Worm (Caenorhabditis elegans) whole organism, young adult: ENCODE results near the gene ccdc-12.

Source experiments
- B0261.1 ChIP-seq: sonication (generic microtip); optimal IDR thresholded peaks from 2 replicates; lab custom pipeline; 2016; ENCODE audit warnings: mild to moderate bottlenecking, missing genetic modification characterization, moderate library complexity, missing compliant biosample characterization
- C06A6.2 ChIP-seq: fragments of 200-800 bp; sonication (Bioruptor generic); conservative IDR thresholded peaks from 2 replicates; pipeline ENCODE4 v1.3.6; 2022; ENCODE audit warnings: missing genetic modification characterization, missing compliant biosample characterization
- C17E4.6 ChIP-seq: fragments of 200-800 bp; sonication (Bioruptor generic); IDR thresholded peaks from 2 replicates; pipeline ENCODE4 v1.3.6; 2022; ENCODE audit warnings: missing genetic modification reagents, missing genetic modification characterization, missing compliant biosample characterization
- F22D6.2 ChIP-seq: sonication (generic microtip); optimal IDR thresholded peaks from 2 replicates; lab custom pipeline; 2016; ENCODE audit warnings: mild to moderate bottlenecking, missing genetic modification characterization, missing compliant biosample characterization
- F39B2.1 ChIP-seq: fragments of 200-800 bp; sonication (Bioruptor generic); IDR thresholded peaks from 2 replicates; pipeline ENCODE4 v1.3.6; 2022; ENCODE audit warnings: missing genetic modification reagents, missing genetic modification characterization, missing compliant biosample characterization
- F52B5.7 ChIP-seq: sonication (generic microtip); optimal IDR thresholded peaks from 2 replicates; lab custom pipeline; 2016; ENCODE audit warnings: mild to moderate bottlenecking, missing genetic modification characterization, missing compliant biosample characterization
- F55B11.4 ChIP-seq: sonication (generic microtip); optimal IDR thresholded peaks from 2 replicates; lab custom pipeline; 2016; ENCODE audit warnings: missing compliant biosample characterization, missing genetic modification characterization, borderline replicate concordance; ENCODE audit not compliant: insufficient read depth
- F57A8.1 ChIP-seq: fragments of 200-800 bp; sonication (Bioruptor generic); optimal IDR thresholded peaks from 2 replicates; lab custom pipeline; 2018; ENCODE audit warnings: mild to moderate bottlenecking, missing genetic modification characterization, moderate library complexity, missing compliant biosample characterization
- T07F8.4 ChIP-seq: sonication (generic microtip); optimal IDR thresholded peaks from 2 replicates; lab custom pipeline; 2016; ENCODE audit warnings: mild to moderate bottlenecking, missing genetic modification characterization, moderate library complexity, missing compliant biosample characterization
- Y67H2A.10 ChIP-seq: fragments of 200-800 bp; sonication (Bioruptor generic); conservative IDR thresholded peaks from 2 replicates; pipeline ENCODE4 v1.3.6; 2022; ENCODE audit warnings: missing genetic modification reagents, missing genetic modification characterization, missing compliant biosample characterization
- Y95B8A.8 ChIP-seq: fragments of 200-800 bp; sonication (Bioruptor generic); IDR thresholded peaks from 2 replicates; pipeline ENCODE4 v1.3.6; 2022; ENCODE audit warnings: missing genetic modification reagents, missing genetic modification characterization, missing compliant biosample characterization
- athp-1 ChIP-seq: sonication (generic microtip); optimal IDR thresholded peaks from 2 replicates; lab custom pipeline; 2017; ENCODE audit warnings: mild to moderate bottlenecking, missing genetic modification characterization, missing compliant biosample characterization
- attf-3 ChIP-seq: fragments of 200-800 bp; sonication (Bioruptor generic); conservative IDR thresholded peaks from 2 replicates; pipeline ENCODE4 v1.3.6; 2022; ENCODE audit warnings: missing genetic modification reagents, missing genetic modification characterization, missing compliant biosample characterization
- attf-5 ChIP-seq: fragments of 200-800 bp; sonication (Bioruptor generic); optimal IDR thresholded peaks from 2 replicates; lab custom pipeline; 2018; ENCODE audit warnings: mild to moderate bottlenecking, missing genetic modification characterization, missing compliant biosample characterization
- cebp-1 ChIP-seq, 2 experiments: fragments of 200-800 bp in 1 of 2; sonication (Bioruptor generic) in 1 of 2; sonication (generic microtip) in 1 of 2; IDR thresholded peaks in 1 of 2; optimal IDR thresholded peaks in 1 of 2; 2 replicates each; pipeline versions ENCODE4 v1.3.6 to Lab custom; 2017 to 2022; ENCODE audit warnings: missing compliant biosample characterization in 2 of 2, missing genetic modification characterization in 2 of 2, mild to moderate bottlenecking in 1 of 2, missing genetic modification reagents in 1 of 2, moderate library complexity in 1 of 2
- cebp-2 ChIP-seq: fragments of 200-800 bp; sonication (Bioruptor generic); IDR thresholded peaks from 2 replicates; pipeline ENCODE4 v1.3.6; 2022; ENCODE audit warnings: missing genetic modification characterization, missing compliant biosample characterization
- ceh-58 ChIP-seq: fragments of 200-800 bp; sonication (Bioruptor generic); IDR thresholded peaks from 2 replicates; pipeline ENCODE4 v1.3.6; 2022; ENCODE audit warnings: missing genetic modification characterization, missing compliant biosample characterization
- ceh-91 ChIP-seq: fragments of 200-800 bp; sonication (Bioruptor generic); IDR thresholded peaks from 2 replicates; pipeline ENCODE4 v1.3.6; 2022; ENCODE audit warnings: missing genetic modification reagents, missing genetic modification characterization, missing compliant biosample characterization
- chd-7 ChIP-seq: sonication (generic microtip); optimal IDR thresholded peaks from 2 replicates; lab custom pipeline; 2016; ENCODE audit warnings: mild to moderate bottlenecking, missing genetic modification characterization, moderate library complexity, missing compliant biosample characterization
- die-1 ChIP-seq: sonication (generic microtip); optimal IDR thresholded peaks from 2 replicates; lab custom pipeline; 2016; ENCODE audit warnings: missing genotype, mild to moderate bottlenecking, missing genetic modification characterization, missing compliant biosample characterization
- dox-1 ChIP-seq: fragments of 200-800 bp; sonication (Bioruptor generic); IDR thresholded peaks from 2 replicates; pipeline ENCODE4 v1.3.6; 2022; ENCODE audit warnings: missing genetic modification reagents, missing genetic modification characterization, missing compliant biosample characterization
- dpl-1 ChIP-seq: fragments of 150-350 bp; optimal IDR thresholded peaks from 2 replicates; lab custom pipeline; 2014; ENCODE audit warnings: missing biosample characterization, missing genetic modification reagents, missing genetic modification characterization
- efl-1 ChIP-seq: fragments of 150-350 bp; optimal IDR thresholded peaks from 2 replicates; lab custom pipeline; 2014; ENCODE audit warnings: missing biosample characterization, missing genetic modification reagents, missing genetic modification characterization
- egl-18 ChIP-seq: fragments of 200-800 bp; sonication (Bioruptor generic); IDR thresholded peaks from 2 replicates; pipeline ENCODE4 v1.3.6; 2022; ENCODE audit warnings: missing genetic modification reagents, missing genetic modification characterization, missing compliant biosample characterization
- hlh-12 ChIP-seq: sonication (generic microtip); optimal IDR thresholded peaks from 2 replicates; lab custom pipeline; 2016; ENCODE audit warnings: missing genetic modification characterization, missing compliant biosample characterization
- hmg-1.2 ChIP-seq: fragments of 200-800 bp; sonication (Bioruptor generic); IDR thresholded peaks from 2 replicates; pipeline ENCODE4 v1.3.6; 2022; ENCODE audit warnings: missing genetic modification reagents, missing genetic modification characterization, missing compliant biosample characterization
- hsf-1 ChIP-seq: fragments of 200-800 bp; sonication (Bioruptor generic); IDR thresholded peaks from 2 replicates; pipeline ENCODE4 v1.3.6; 2022; ENCODE audit warnings: missing genetic modification reagents, missing genetic modification characterization, missing compliant biosample characterization
- let-526 ChIP-seq: fragments of 200-800 bp; sonication (Bioruptor generic); IDR thresholded peaks from 2 replicates; pipeline ENCODE4 v1.3.6; 2022; ENCODE audit warnings: missing genetic modification reagents, missing genetic modification characterization, missing compliant biosample characterization
- lin-35 ChIP-seq, 3 experiments: fragments of 150-350 bp in 2 of 3; sonication (generic microtip) in 1 of 3; optimal IDR thresholded peaks; 2 replicates each; lab custom pipeline; 2014 to 2018; ENCODE audit warnings: missing biosample characterization in 3 of 3, missing genetic modification characterization in 3 of 3, missing genetic modification reagents in 3 of 3
- lin-40 ChIP-seq: sonication (generic microtip); optimal IDR thresholded peaks from 2 replicates; lab custom pipeline; 2016; ENCODE audit warnings: missing genetic modification characterization, mild to moderate bottlenecking, missing compliant biosample characterization, missing genotype, missing genetic modification reagents
- lir-1 ChIP-seq: fragments of 200-800 bp; sonication (Bioruptor generic); conservative IDR thresholded peaks from 2 replicates; pipeline ENCODE4 v1.3.6; 2022; ENCODE audit warnings: missing genetic modification reagents, missing genetic modification characterization, missing compliant biosample characterization
- lsl-1 ChIP-seq: fragments of 200-800 bp; sonication (Bioruptor generic); optimal IDR thresholded peaks from 2 replicates; lab custom pipeline; 2018; ENCODE audit warnings: mild to moderate bottlenecking, missing genetic modification characterization, moderate library complexity, missing compliant biosample characterization
- madf-8 ChIP-seq: fragments of 200-800 bp; sonication (Bioruptor generic); conservative IDR thresholded peaks from 2 replicates; pipeline ENCODE4 v1.3.6; 2022; ENCODE audit warnings: missing genetic modification reagents, missing genetic modification characterization, missing compliant biosample characterization
- mcd-1 ChIP-seq: fragments of 200-800 bp; sonication (Bioruptor generic); IDR thresholded peaks from 2 replicates; pipeline ENCODE4 v1.3.6; 2022; ENCODE audit warnings: missing genetic modification reagents, missing genetic modification characterization, missing compliant biosample characterization
- nhr-27 ChIP-seq: fragments of 200-800 bp; sonication (Bioruptor generic); optimal IDR thresholded peaks from 2 replicates; lab custom pipeline; 2018; ENCODE audit warnings: mild to moderate bottlenecking, missing genetic modification characterization, moderate library complexity, missing compliant biosample characterization
- nhr-90 ChIP-seq: sonication (generic microtip); optimal IDR thresholded peaks from 2 replicates; lab custom pipeline; 2016; ENCODE audit warnings: missing genotype, mild to moderate bottlenecking, missing genetic modification characterization, missing compliant biosample characterization
- rcor-1 ChIP-seq: fragments of 200-800 bp; sonication (Bioruptor generic); IDR thresholded peaks from 2 replicates; pipeline ENCODE4 v1.3.6; 2022; ENCODE audit warnings: missing genetic modification reagents, missing genetic modification characterization, missing compliant biosample characterization
- rec-8 ChIP-seq, 2 experiments: sonication (generic microtip); optimal IDR thresholded peaks; 2 replicates each; lab custom pipeline; 2016; ENCODE audit warnings: mild to moderate bottlenecking in 2 of 2, missing genetic modification characterization in 2 of 2, missing genetic modification reagents in 2 of 2, missing genotype in 2 of 2, missing biosample characterization in 1 of 2, missing compliant biosample characterization in 1 of 2, moderate library complexity in 1 of 2
- sdz-38 ChIP-seq: sonication (generic microtip); optimal IDR thresholded peaks from 2 replicates; lab custom pipeline; 2016; ENCODE audit warnings: missing genotype, missing genetic modification characterization, missing compliant biosample characterization
- snpc-1.3 ChIP-seq: sonication (generic microtip); optimal IDR thresholded peaks from 2 replicates; lab custom pipeline; 2017; ENCODE audit warnings: missing genetic modification characterization, mild to moderate bottlenecking, missing compliant biosample characterization, antibody characterized with exemption, moderate library complexity, missing genotype, missing genetic modification reagents; ENCODE audit not compliant: insufficient read depth
- snpc-3.4 ChIP-seq: sonication (generic microtip); optimal IDR thresholded peaks from 2 replicates; lab custom pipeline; 2017; ENCODE audit warnings: missing genetic modification characterization, mild to moderate bottlenecking, missing compliant biosample characterization, antibody characterized with exemption, moderate library complexity, missing genotype, missing genetic modification reagents
- snpc-4 ChIP-seq, 5 experiments: fragments of 150-350 bp in 1 of 5; sonication (generic microtip) in 4 of 5; optimal IDR thresholded peaks; 2 replicates each; lab custom pipeline; 2014 to 2018; ENCODE audit warnings: missing genetic modification characterization in 5 of 5, missing biosample characterization in 3 of 5, antibody characterized with exemption in 2 of 5, mild to moderate bottlenecking in 2 of 5, missing compliant biosample characterization in 2 of 5, missing genotype in 2 of 5, moderate library complexity in 2 of 5, missing genetic modification reagents in 1 of 5
- sptf-2 ChIP-seq: fragments of 200-800 bp; sonication (Bioruptor generic); optimal IDR thresholded peaks from 2 replicates; lab custom pipeline; 2018; ENCODE audit warnings: mild to moderate bottlenecking, missing genetic modification characterization, missing compliant biosample characterization
- xnd-1 ChIP-seq: sonication (generic microtip); optimal IDR thresholded peaks from 2 replicates; lab custom pipeline; 2016; ENCODE audit warnings: missing genotype, missing genetic modification reagents, missing genetic modification characterization, missing compliant biosample characterization
- ztf-18 ChIP-seq: sonication (generic microtip); optimal IDR thresholded peaks from 2 replicates; lab custom pipeline; 2016; ENCODE audit warnings: missing genotype, mild to moderate bottlenecking, missing genetic modification characterization, missing compliant biosample characterization
- ztf-6 ChIP-seq: fragments of 200-800 bp; sonication (Bioruptor generic); IDR thresholded peaks from 2 replicates; pipeline ENCODE4 v1.3.6; 2022; ENCODE audit warnings: missing genetic modification reagents, missing genetic modification characterization, missing compliant biosample characterization

ccdc-12 gene

ce11 chrIV:2495118-2495785, at the start of gene ccdc-12, which contains the start of gene Y69A2AR.18:
ccdc-12 (minus strand) TSS chrIV:2495174.
Y69A2AR.18 (plus strand) TSS chrIV:2495735.
- TF ChIP-seq dpl-1 (no peak), B0261.1 (no peak), hlh-12 (no peak), dox-1 (peak; percentile 62), lin-40 (tag; lab: Kevin White, UChicago) (peak; percentile 25), nhr-27 (tag; lab: Kevin White, UChicago) (no peak), ceh-58 (GFP tag; lab: Robert Waterston, UW) (no peak), sdz-38 (tag; lab: Kevin White, UChicago) (no peak), die-1 (no peak), attf-5 (GFP tag; lab: Kevin White, UChicago) (peak; percentile 58), athp-1 (tag; lab: Kevin White, UChicago) (peak; percentile 1), hsf-1 (GFP tag; lab: Robert Waterston, UW) (0 out of 2 replicates have a peak, but pooled peaks have one; percentile 42), ceh-91 (peak; percentile 43; the same call in 1 of the 2 replicates), Y67H2A.10 (GFP tag; lab: Robert Waterston, UW) (no peak), efl-1 (GFP tag; lab: Kevin White, UChicago) (peak; percentile 19), C06A6.2 (GFP tag; lab: Robert Waterston, UW) (no peak), T07F8.4 (tag; lab: Kevin White, UChicago) (no peak), madf-8 (GFP tag; lab: Robert Waterston, UW) (no peak), snpc-4 (GFP tag; optimal IDR thresholded peaks at IDR 0.05; lab: Kevin White, UChicago) (no peak), snpc-4 (tag; optimal IDR thresholded peaks at IDR 0.05; lab: Kevin White, UChicago) (peak in 2 of 4 experiments; percentile 25 to 70), snpc-3.4 (peak; percentile 21), F55B11.4 (tag; lab: Kevin White, UChicago) (no peak), C17E4.6 (GFP tag; lab: Robert Waterston, UW) (no peak), chd-7 (tag; lab: Kevin White, UChicago) (no peak), cebp-1 (GFP tag; IDR thresholded peaks at IDR 0.05; lab: Robert Waterston, UW) (no peak), cebp-1 (tag; optimal IDR thresholded peaks at IDR 0.05; lab: Kevin White, UChicago) (peak; percentile 60), lin-35 (GFP tag; optimal IDR thresholded peaks at IDR 0.05; lab: Kevin White, UChicago) (peak in 1 of 3 experiments; percentile 71), cebp-2 (GFP tag; lab: Robert Waterston, UW) (no peak), nhr-90 (tag; lab: Kevin White, UChicago) (no peak), let-526 (GFP tag; lab: Robert Waterston, UW) (no peak), sptf-2 (GFP tag; lab: Kevin White, UChicago) (no peak), lsl-1 (peak; percentile 95), F52B5.7 (tag; lab: Kevin White, UChicago) (no peak), attf-3 (GFP tag; lab: Robert Waterston, UW) (no peak; the same call in 1 of the 2 replicates), xnd-1 (tag; lab: Kevin White, UChicago) (peak; percentile 38), Y95B8A.8 (GFP tag; lab: Robert Waterston, UW) (no peak), rec-8 (tag; optimal IDR thresholded peaks at IDR 0.05; lab: Kevin White, UChicago) (no peak), snpc-1.3 (tag; lab: Kevin White, UChicago) (peak; percentile 70), F22D6.2 (no peak), egl-18 (GFP tag; lab: Robert Waterston, UW) (no peak), rcor-1 (GFP tag; lab: Robert Waterston, UW) (no peak), F57A8.1 (GFP tag; lab: Kevin White, UChicago) (no peak), F39B2.1 (no peak), ztf-18 (peak; percentile 46), hmg-1.2 (GFP tag; lab: Robert Waterston, UW) (peak; percentile 56; the same call in 1 of the 2 replicates), ztf-6 (GFP tag; lab: Robert Waterston, UW) (no peak), lir-1 (GFP tag; lab: Robert Waterston, UW) (no peak), mcd-1 (GFP tag; lab: Robert Waterston, UW) (peak; percentile 66)
